Worm (Caenorhabditis elegans) whole organism, late embryonic: ENCODE measurements around the gene B0281.5.

Experiments used
- C38D4.7 ChIP-seq: fragments of 200-800 bp; sonication (Bioruptor generic); optimal IDR thresholded peaks from 2 replicates; lab custom pipeline; 2018; ENCODE audit warnings: mild to moderate bottlenecking, missing genetic modification characterization, moderate library complexity, missing compliant biosample characterization
- ceh-2 ChIP-seq: sonication (generic microtip); optimal IDR thresholded peaks from 2 replicates; lab custom pipeline; 2016; ENCODE audit warnings: missing genotype, missing genetic modification characterization, missing compliant biosample characterization
- ceh-6 ChIP-seq: fragments of 200-800 bp; sonication (Bioruptor generic); optimal IDR thresholded peaks from 2 replicates; lab custom pipeline; 2018; ENCODE audit warnings: mild to moderate bottlenecking, missing genetic modification characterization, missing compliant biosample characterization
- elt-2 ChIP-seq: sonication (generic microtip); optimal IDR thresholded peaks from 2 replicates; lab custom pipeline; 2016; ENCODE audit warnings: missing genetic modification reagents, missing genetic modification characterization, missing compliant biosample characterization
- hlh-6 ChIP-seq: sonication (generic microtip); optimal IDR thresholded peaks from 2 replicates; lab custom pipeline; 2016; ENCODE audit warnings: missing genotype, missing genetic modification characterization, missing compliant biosample characterization
- nhr-11 ChIP-seq: fragments of 150-350 bp; optimal IDR thresholded peaks from 2 replicates; lab custom pipeline; 2014; ENCODE audit warnings: missing biosample characterization, missing genetic modification characterization
- ztf-16 ChIP-seq: sonication (generic microtip); optimal IDR thresholded peaks from 2 replicates; lab custom pipeline; 2017; ENCODE audit warnings: missing genetic modification characterization, missing compliant biosample characterization

DNA sequence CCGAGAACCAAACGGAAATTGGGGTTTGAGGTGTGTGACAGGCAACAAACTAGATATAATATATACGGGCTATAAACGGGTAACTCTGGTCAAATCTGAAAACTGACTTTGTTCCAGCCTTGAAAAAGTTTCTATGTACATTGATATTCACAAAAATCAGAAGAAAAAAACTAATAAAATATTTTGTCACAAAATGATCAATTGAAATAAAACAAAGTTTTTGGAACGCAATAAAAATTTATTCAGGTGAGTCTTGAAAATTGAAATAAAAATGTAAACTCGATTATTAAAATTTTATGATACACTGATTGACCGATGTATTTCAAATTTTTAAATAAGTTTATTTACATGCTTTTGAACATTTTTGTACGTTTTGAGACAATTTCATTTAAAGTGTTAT, 1.6 kb upstream of the B0281.5 start, which contains the start of gene B0281.6:
- TF ChIP-seq nhr-11 (tag; lab: Kevin White, UChicago) (no peak), ceh-2 (no peak), elt-2 (tag; lab: Kevin White, UChicago) (no peak), C38D4.7 (no peak), hlh-6 (no peak), ceh-6 (GFP tag; lab: Kevin White, UChicago) (no peak), ztf-16 (no peak)
